Fruit fly (Drosophila melanogaster) whole organism, wandering third instar larva: ENCODE measurements around the gene CG4404.

Experiments
- Abd-B ChIP-seq: fragments of >200 bp; optimal IDR thresholded peaks from 2 replicates; lab custom pipeline; 2017; ENCODE audit warnings: missing biosample characterization, missing genetic modification characterization
- CrebA ChIP-seq: fragments of 200-800 bp; sonication (Bioruptor generic); optimal IDR thresholded peaks from 2 replicates; lab custom pipeline; 2016; ENCODE audit warnings: missing biosample characterization, mild to moderate bottlenecking, missing genetic modification characterization, borderline replicate concordance
- HLH106 ChIP-seq: fragments of 200-800 bp; optimal IDR thresholded peaks from 3 replicates; lab custom pipeline; 2019; ENCODE audit warnings: missing biosample characterization, mild to moderate bottlenecking, missing genetic modification characterization, moderate library complexity
- Hr78 ChIP-seq: fragments of >200 bp; optimal IDR thresholded peaks from 2 replicates; lab custom pipeline; 2017; ENCODE audit warnings: missing biosample characterization, missing genetic modification characterization
- Jra ChIP-seq: sonication (Bioruptor generic); optimal IDR thresholded peaks from 2 replicates; lab custom pipeline; 2016; ENCODE audit warnings: missing biosample characterization, missing genetic modification characterization
- Myc ChIP-seq: fragments of >200 bp; optimal IDR thresholded peaks from 2 replicates; lab custom pipeline; 2017
- N ChIP-seq: fragments of >200 bp; optimal IDR thresholded peaks from 2 replicates; lab custom pipeline; 2018; ENCODE audit warnings: missing biosample characterization, missing external identifiers, missing genetic modification characterization
- OdsH ChIP-seq: fragments of 200-800 bp; sonication (Bioruptor generic); optimal IDR thresholded peaks from 2 replicates; lab custom pipeline; 2016; ENCODE audit warnings: missing biosample characterization, mild to moderate bottlenecking, missing genetic modification characterization
- Rel ChIP-seq, 2 experiments: fragments of 200-800 bp; sonication (Bioruptor generic) in 1 of 2; optimal IDR thresholded peaks; 2 replicates in 1 of 2; 3 replicates in 1 of 2; lab custom pipeline; 2016 to 2019; ENCODE audit warnings: mild to moderate bottlenecking in 2 of 2, missing biosample characterization in 2 of 2, missing genetic modification characterization in 2 of 2, moderate library complexity in 1 of 2
- Sp1 ChIP-seq: fragments of 200-800 bp; sonication (Bioruptor generic); optimal IDR thresholded peaks from 3 replicates; lab custom pipeline; 2019; ENCODE audit warnings: missing biosample characterization, mild to moderate bottlenecking, missing genetic modification characterization, moderate library complexity
- dl ChIP-seq, 2 experiments: fragments of 175-275, 200-275 bp in 1 of 2; fragments of 200-275 bp in 1 of 2; sonication (Bioruptor generic); optimal IDR thresholded peaks; lab custom pipeline; 2018; ENCODE audit warnings: mild to moderate bottlenecking in 2 of 2, missing biosample characterization in 2 of 2, missing genetic modification characterization in 2 of 2, moderate library complexity in 2 of 2; ENCODE audit not compliant: partially characterized antibody in 2 of 2, insufficient read depth in 1 of 2
- dmrt93B ChIP-seq: fragments of 200-800 bp; sonication (Bioruptor generic); optimal IDR thresholded peaks from 2 replicates; lab custom pipeline; 2018; ENCODE audit warnings: missing biosample characterization, mild to moderate bottlenecking, missing genetic modification characterization
- dsf ChIP-seq: sonication (Bioruptor generic); optimal IDR thresholded peaks from 2 replicates; lab custom pipeline; 2016; ENCODE audit warnings: missing biosample characterization, missing genetic modification characterization, borderline replicate concordance
- ey ChIP-seq: fragments of 200-800 bp; sonication (Bioruptor generic); optimal IDR thresholded peaks from 2 replicates; lab custom pipeline; 2016; ENCODE audit warnings: missing biosample characterization, missing genetic modification characterization
- foxo ChIP-seq, 2 experiments: fragments of 200-800 bp; sonication (Bioruptor generic); optimal IDR thresholded peaks; 2 replicates in 1 of 2; 3 replicates in 1 of 2; lab custom pipeline; 2016 to 2017; ENCODE audit warnings: missing biosample characterization in 2 of 2, missing genetic modification characterization in 2 of 2
- h ChIP-seq: fragments of 200-800 bp; sonication (Bioruptor generic); optimal IDR thresholded peaks from 3 replicates; lab custom pipeline; 2016; ENCODE audit warnings: missing biosample characterization, mild to moderate bottlenecking, missing genetic modification characterization
- jim ChIP-seq: fragments of 175-275, 200-325 bp; sonication (Bioruptor generic); optimal IDR thresholded peaks from 2 replicates; lab custom pipeline; 2016; ENCODE audit warnings: missing biosample characterization, mild to moderate bottlenecking, missing genetic modification characterization
- lola ChIP-seq: fragments of >200 bp; optimal IDR thresholded peaks from 2 replicates; lab custom pipeline; 2017; ENCODE audit warnings: missing biosample characterization, missing genetic modification characterization
- pan ChIP-seq: fragments of >200 bp; optimal IDR thresholded peaks from 2 replicates; lab custom pipeline; 2017
- sv ChIP-seq: fragments of 200-800 bp; sonication (Bioruptor generic); optimal IDR thresholded peaks from 3 replicates; lab custom pipeline; 2016; ENCODE audit warnings: missing biosample characterization, missing genetic modification characterization
- tai ChIP-seq: sonication (Bioruptor generic); optimal IDR thresholded peaks from 2 replicates; lab custom pipeline; 2016; ENCODE audit warnings: missing biosample characterization, missing genetic modification characterization
- usp ChIP-seq: fragments of >200 bp; optimal IDR thresholded peaks from 2 replicates; lab custom pipeline; 2017; ENCODE audit warnings: missing biosample characterization, missing genetic modification characterization
- woc ChIP-seq: sonication (Bioruptor generic); optimal IDR thresholded peaks from 2 replicates; lab custom pipeline; 2016; ENCODE audit warnings: missing biosample characterization, mild to moderate bottlenecking, missing genetic modification characterization

CG4404 gene

dm6 chrX:12909577-12910426, 4.0 kb upstream of the CG4404 start, which contains the start of the genes Brms1 and CG4645 (continued):
- no peak for TF ChIP-seq usp (GFP tag; lab: Kevin White, UChicago)
- no peak for TF ChIP-seq N (GFP tag; lab: Kevin White, UChicago)
- TF ChIP-seq tai (GFP tag; lab: Kevin White, UChicago) = no peak
- no peak for TF ChIP-seq Hr78 (GFP tag; lab: Kevin White, UChicago)
- TF ChIP-seq ey (GFP tag; lab: Kevin White, UChicago) = peak; percentile 39
- TF ChIP-seq lola (GFP tag; lab: Kevin White, UChicago) = no peak

dm6 chrX:12906914-12907313, 1.1 kb upstream of the CG4404 start, which contains the start of gene mRpL49:
TSS of gene mRpL49 (plus strand) at chrX:12907105.
- TF ChIP-seq woc (GFP tag; lab: Kevin White, UChicago) (peak; percentile 30), ey (GFP tag; lab: Kevin White, UChicago) (no peak)

dm6 chrX:12905014-12905900, 561 bp downstream of the CG4404 start:
- TF ChIP-seq Myc (lab: Kevin White, UChicago) = no peak
- peak in 1 of 2 experiments; percentile 8 for TF ChIP-seq foxo (GFP tag; optimal IDR thresholded peaks at IDR 0.05; lab: Kevin White, UChicago)
- TF ChIP-seq h (GFP tag; lab: Kevin White, UChicago) = peak; percentile 7

dm6 chrX:12903099-12903616, 2.7 kb downstream of the CG4404 start, which contains the start of gene Flad1:
TSS of gene Flad1 (minus strand) at chrX:12903516.
- TF ChIP-seq tai (GFP tag; lab: Kevin White, UChicago) (no peak), Rel (GFP tag; optimal IDR thresholded peaks at IDR 0.05; lab: Kevin White, UChicago) (no peak), Rel (tag; optimal IDR thresholded peaks at IDR 0.05; lab: Kevin White, UChicago) (peak; percentile 3), Sp1 (GFP tag; lab: Kevin White, UChicago) (peak; percentile 28), CrebA (GFP tag; lab: Kevin White, UChicago) (no peak)

dm6 chrX:12900718-12901442, 4.9 kb downstream of the CG4404 start, which contains the start of gene Coq8:
TSS of gene Coq8 (minus strand) at chrX:12901114.
- TF ChIP-seq jim (GFP tag; lab: Kevin White, UChicago) (no peak), Myc (lab: Kevin White, UChicago) (peak; percentile 91), woc (GFP tag; lab: Kevin White, UChicago) (peak; percentile 87)

dm6 chrX:12898569-12898968, 7.2 kb downstream of the CG4404 start, which contains the start of gene CG32650:
TSS of gene CG32650 (minus strand) at chrX:12898669.
- no peak for TF ChIP-seq ey (GFP tag; lab: Kevin White, UChicago)
- TF ChIP-seq dmrt93B = no peak
- TF ChIP-seq usp (GFP tag; lab: Kevin White, UChicago) = no peak
- no peak for TF ChIP-seq Myc (lab: Kevin White, UChicago)

- TF ChIP-seq sv (GFP tag; lab: Kevin White, UChicago) (no peak), Jra (GFP tag; lab: Kevin White, UChicago) (no peak), woc (GFP tag; lab: Kevin White, UChicago) (no peak), Rel (GFP tag; optimal IDR thresholded peaks at IDR 0.05; lab: Kevin White, UChicago) (no peak), Rel (tag; optimal IDR thresholded peaks at IDR 0.05; lab: Kevin White, UChicago) (peak; percentile 15), pan (no peak), h (GFP tag; lab: Kevin White, UChicago) (peak; percentile 6)
These were observed 8.7 kb downstream of the CG4404 start, which contains the start of gene Pde9 for dm6 chrX:12897150-12897549. TSS of gene Pde9 (minus strand) at chrX:12897327.

- TF ChIP-seq sv (GFP tag; lab: Kevin White, UChicago) (no peak), Myc (lab: Kevin White, UChicago) (no peak), HLH106 (tag; lab: Kevin White, UChicago) (peak; percentile 13), Rel (GFP tag; optimal IDR thresholded peaks at IDR 0.05; lab: Kevin White, UChicago) (no peak), Rel (tag; optimal IDR thresholded peaks at IDR 0.05; lab: Kevin White, UChicago) (peak; percentile 65), Abd-B (no peak), foxo (GFP tag; optimal IDR thresholded peaks at IDR 0.05; lab: Kevin White, UChicago) (no peak), dsf (GFP tag; lab: Kevin White, UChicago) (no peak), OdsH (no peak), woc (GFP tag; lab: Kevin White, UChicago) (no peak), dl (GFP tag; optimal IDR thresholded peaks at IDR 0.05; lab: Kevin White, UChicago; ENCODE audit: insufficient read depth in 1 of 2, partially characterized antibody in 2 of 2) (no peak)
These were observed 9.4 kb downstream of the CG4404 start for dm6 chrX:12896393-12896792.
